Worm (Caenorhabditis elegans): ENCODE measurements around the gene nnt-1.

Gene nnt-1

DNA sequence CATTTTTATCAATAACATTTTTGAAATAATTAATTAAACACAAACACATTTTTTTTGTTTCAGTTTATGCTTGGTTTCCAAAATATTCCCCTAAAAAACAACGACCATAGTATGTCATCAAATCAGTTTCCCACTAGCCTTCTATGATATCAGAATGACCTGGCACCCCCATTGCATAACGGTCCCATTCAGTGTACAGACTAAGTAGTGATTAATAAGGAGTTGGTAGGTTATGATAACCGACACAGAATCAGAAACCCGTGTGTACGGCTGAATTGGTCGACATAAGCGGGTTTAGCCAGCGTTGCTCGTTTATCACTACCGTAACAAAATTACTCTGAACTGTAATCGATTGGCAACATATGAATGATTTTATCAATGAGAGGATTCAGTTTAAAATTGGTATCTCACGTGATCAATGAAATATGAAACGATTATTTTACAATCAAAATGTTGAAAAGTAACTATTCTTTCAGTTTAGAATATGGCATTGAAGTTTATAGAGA is 35.4 kb downstream of the nnt-1 start:
- TF ChIP-seq elt-2 (tag; optimal IDR thresholded peaks at IDR 0.05) (peak; percentile 58), nhr-11 (tag; optimal IDR thresholded peaks at IDR 0.05) (no peak), efl-1 (optimal IDR thresholded peaks at IDR 0.05) (no peak), efl-1 (GFP tag; optimal IDR thresholded peaks at IDR 0.05 in 1 of 2) (peak in 1 of 2 experiments; percentile 66), dsc-1 (tag; optimal IDR thresholded peaks at IDR 0.05) (no peak), fkh-8 (tag; optimal IDR thresholded peaks at IDR 0.05) (no peak), alr-1 (tag; optimal IDR thresholded peaks at IDR 0.05; ENCODE audit: borderline replicate concordance) (no peak)

DNA sequence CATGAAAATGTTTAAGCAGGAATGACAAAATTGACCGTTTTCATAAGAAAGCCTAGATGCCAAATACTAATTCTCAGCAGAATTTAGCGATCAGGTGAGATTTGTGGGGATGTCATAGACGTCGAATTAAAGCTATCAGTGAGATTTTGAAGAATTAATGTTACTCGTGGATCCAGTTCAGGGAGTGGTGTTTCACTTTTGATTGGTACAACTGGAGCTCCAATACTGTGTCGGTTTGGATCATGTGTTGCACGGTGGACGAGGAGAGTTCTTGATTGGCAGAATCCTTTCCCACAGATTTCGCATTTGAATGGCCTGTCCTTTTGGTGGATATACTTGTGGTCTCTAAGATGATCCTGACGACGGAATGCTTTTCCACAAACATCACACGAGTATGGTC is 37.5 kb downstream of the nnt-1 start:
- TF ChIP-seq ceh-88 (GFP tag; IDR thresholded peaks at IDR 0.05) = no peak
- TF ChIP-seq jun-1 (tag; optimal IDR thresholded peaks at IDR 0.05) = no peak
- TF ChIP-seq nhr-237 (tag; optimal IDR thresholded peaks at IDR 0.05) = no peak
- no peak for TF ChIP-seq mab-9 (GFP tag; IDR thresholded peaks at IDR 0.05)
- no peak for TF ChIP-seq nhr-28 (tag; optimal IDR thresholded peaks at IDR 0.05)
- no peak for TF ChIP-seq ceh-82 (tag; optimal IDR thresholded peaks at IDR 0.05)
- no peak for TF ChIP-seq C04F5.9 (tag; optimal IDR thresholded peaks at IDR 0.05)
- TF ChIP-seq tbx-2 (tag; optimal IDR thresholded peaks at IDR 0.05) = no peak
- TF ChIP-seq hlh-4 (tag; optimal IDR thresholded peaks at IDR 0.05) = no peak
- TF ChIP-seq nhr-84 (tag; optimal IDR thresholded peaks at IDR 0.05) = no peak
- TF ChIP-seq mep-1 (tag; optimal IDR thresholded peaks at IDR 0.05) = no peak
- TF ChIP-seq zag-1 (tag; optimal IDR thresholded peaks at IDR 0.05) = no peak
- TF ChIP-seq lin-39 (tag; optimal IDR thresholded peaks at IDR 0.05) = no peak
- no peak for TF ChIP-seq hpl-2 (GFP tag; optimal IDR thresholded peaks at IDR 0.05)
- TF ChIP-seq unc-62 (GFP tag; optimal IDR thresholded peaks at IDR 0.05) = no peak
- no peak for TF ChIP-seq xbp-1 (tag; optimal IDR thresholded peaks at IDR 0.05)
- no peak for TF ChIP-seq vab-15 (tag; optimal IDR thresholded peaks at IDR 0.05)
- TF ChIP-seq lin-13 (GFP tag; optimal IDR thresholded peaks at IDR 0.05) = no peak
- no peak for TF ChIP-seq swsn-7 (tag; optimal IDR thresholded peaks at IDR 0.05)
- TF ChIP-seq mef-2 (tag; optimal IDR thresholded peaks at IDR 0.05) = no peak

DNA sequence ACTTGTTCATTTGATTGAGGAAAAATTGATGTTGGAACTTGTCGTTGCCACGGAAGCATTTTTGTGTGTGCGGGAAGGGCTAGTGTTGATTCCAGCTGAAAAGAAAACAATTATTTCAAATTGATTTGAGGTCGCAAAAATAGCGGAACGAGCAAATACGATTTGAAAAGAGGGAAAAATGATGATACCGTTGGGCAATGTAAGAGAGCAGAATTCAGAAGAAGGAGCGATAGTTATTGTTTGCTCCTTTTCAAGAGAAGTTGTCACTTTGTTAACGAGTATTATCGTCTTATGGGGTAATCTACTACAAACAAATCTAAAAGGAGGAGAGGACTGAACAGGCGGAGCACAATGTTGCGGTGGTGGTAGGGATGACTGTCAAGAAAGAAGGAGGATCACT is 38.3 kb downstream of the nnt-1 start, which contains the start of gene odd-2:
odd-2 (minus strand) TSS at position 101 of the 400 bp plus-strand sequence.
- TF ChIP-seq unc-86 (tag; optimal IDR thresholded peaks at IDR 0.05) = no peak
- TF ChIP-seq sup-37 (GFP tag; optimal IDR thresholded peaks at IDR 0.05) = no peak
- no peak for TF ChIP-seq lin-35 (GFP tag; optimal IDR thresholded peaks at IDR 0.05)
- TF ChIP-seq skn-1 (tag; optimal IDR thresholded peaks at IDR 0.05) = no peak
- TF ChIP-seq F16B12.6 (tag; optimal IDR thresholded peaks at IDR 0.05) = no peak
- no peak for TF ChIP-seq hpl-2 (GFP tag; optimal IDR thresholded peaks at IDR 0.05)
- no peak for TF ChIP-seq nhr-90 (tag; optimal IDR thresholded peaks at IDR 0.05; ENCODE audit: poor library complexity)
- no peak for TF ChIP-seq nhr-12 (tag; optimal IDR thresholded peaks at IDR 0.05)
- TF ChIP-seq blmp-1 (tag; optimal IDR thresholded peaks at IDR 0.05) = no peak
- no peak for TF ChIP-seq ceh-88 (GFP tag; IDR thresholded peaks at IDR 0.05)
- no peak for TF ChIP-seq snpc-4 (tag; optimal IDR thresholded peaks at IDR 0.05)
- TF ChIP-seq egl-13 (tag; optimal IDR thresholded peaks at IDR 0.05) = no peak
- no peak for TF ChIP-seq isw-1 (GFP tag; IDR thresholded peaks at IDR 0.05)
- no peak for TF ChIP-seq lin-14 (GFP tag; optimal IDR thresholded peaks at IDR 0.05)

DNA sequence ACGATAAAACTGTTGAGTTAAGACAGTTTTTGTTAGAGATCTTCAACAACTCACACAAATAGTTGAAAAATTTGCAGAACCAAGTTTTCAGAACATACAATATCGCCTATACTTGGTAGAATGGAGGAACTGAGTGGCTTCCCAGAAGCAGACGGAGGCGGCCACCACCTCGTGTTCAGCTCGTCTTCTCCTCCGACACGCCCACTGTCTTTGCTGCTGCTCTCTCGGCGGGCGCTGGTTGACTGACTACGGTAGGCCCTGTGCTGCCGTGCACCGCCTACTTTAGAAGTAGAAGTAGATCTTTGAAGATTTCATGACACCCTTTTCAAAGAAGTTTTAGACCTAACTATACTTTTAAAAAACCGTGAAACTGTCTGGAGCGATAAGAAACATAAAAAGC is 39.9 kb downstream of the nnt-1 start:
- TF ChIP-seq irx-1 (tag; optimal IDR thresholded peaks at IDR 0.05) = no peak
- TF ChIP-seq swsn-7 (tag; optimal IDR thresholded peaks at IDR 0.05) = no peak
- no peak for TF ChIP-seq Y116A8C.19 (tag; optimal IDR thresholded peaks at IDR 0.05; ENCODE audit: borderline replicate concordance)
- no peak for TF ChIP-seq grh-1 (GFP tag; IDR thresholded peaks at IDR 0.05)
- TF ChIP-seq isw-1 (GFP tag; IDR thresholded peaks at IDR 0.05) = no peak
- no peak for TF ChIP-seq sptf-1 (tag; optimal IDR thresholded peaks at IDR 0.05)
- no peak for TF ChIP-seq nhr-28 (tag; optimal IDR thresholded peaks at IDR 0.05)
- no peak for TF ChIP-seq ceh-82 (tag; optimal IDR thresholded peaks at IDR 0.05)
- no peak for TF ChIP-seq fkh-10 (GFP tag; optimal IDR thresholded peaks at IDR 0.05)
- no peak for TF ChIP-seq egl-27 (tag; optimal IDR thresholded peaks at IDR 0.05)
- TF ChIP-seq lin-14 (GFP tag; optimal IDR thresholded peaks at IDR 0.05) = no peak
- no peak for TF ChIP-seq C16A3.4 (tag; optimal IDR thresholded peaks at IDR 0.05)
- no peak for TF ChIP-seq nhr-90 (tag; optimal IDR thresholded peaks at IDR 0.05; ENCODE audit: poor library complexity)
- no peak for TF ChIP-seq nhr-85 (tag)
- TF ChIP-seq C04F5.9 (tag; optimal IDR thresholded peaks at IDR 0.05) = no peak
- no peak for TF ChIP-seq mep-1 (tag; optimal IDR thresholded peaks at IDR 0.05)
- no peak for TF ChIP-seq skn-1 (tag; optimal IDR thresholded peaks at IDR 0.05)
